Worm (Caenorhabditis elegans) whole organism, young adult: ENCODE results near the gene cutl-24.

ENCODE experiments used
- B0019.2 ChIP-seq: fragments of 200-800 bp; sonication (Bioruptor generic); conservative IDR thresholded peaks from 2 replicates; pipeline ENCODE4 v1.3.6; 2022; ENCODE audit warnings: missing genetic modification reagents, missing genetic modification characterization, missing compliant biosample characterization
- B0035.1 ChIP-seq: sonication (generic microtip); optimal IDR thresholded peaks from 2 replicates; lab custom pipeline; 2016; ENCODE audit warnings: missing genetic modification characterization, mild to moderate bottlenecking, missing compliant biosample characterization, missing genotype, missing genetic modification reagents
- B0336.3 ChIP-seq: fragments of 200-800 bp; sonication (Bioruptor generic); IDR thresholded peaks from 2 replicates; pipeline ENCODE4 v1.3.6; 2022; ENCODE audit warnings: missing genetic modification characterization, missing compliant biosample characterization
- F23B12.7 ChIP-seq: sonication (generic microtip); optimal IDR thresholded peaks from 2 replicates; lab custom pipeline; 2017; ENCODE audit warnings: missing genetic modification characterization, mild to moderate bottlenecking, missing compliant biosample characterization, antibody characterized with exemption, moderate library complexity; ENCODE audit not compliant: insufficient read depth
- F33H1.4 ChIP-seq: fragments of 200-800 bp; sonication (Bioruptor generic); IDR thresholded peaks from 2 replicates; pipeline ENCODE4 v1.3.6; 2022; ENCODE audit warnings: missing genetic modification reagents, missing genetic modification characterization, missing compliant biosample characterization
- F52B5.7 ChIP-seq: sonication (generic microtip); optimal IDR thresholded peaks from 2 replicates; lab custom pipeline; 2016; ENCODE audit warnings: mild to moderate bottlenecking, missing genetic modification characterization, missing compliant biosample characterization
- F57C9.4 ChIP-seq: sonication (generic microtip); optimal IDR thresholded peaks from 2 replicates; lab custom pipeline; 2017; ENCODE audit warnings: mild to moderate bottlenecking, missing genetic modification characterization, missing compliant biosample characterization
- K12H6.12 ChIP-seq: fragments of 200-800 bp; sonication (Bioruptor generic); optimal IDR thresholded peaks from 2 replicates; lab custom pipeline; 2018; ENCODE audit warnings: mild to moderate bottlenecking, missing genetic modification characterization, missing compliant biosample characterization
- Y79H2A.3 ChIP-seq: fragments of 200-800 bp; sonication (Bioruptor generic); conservative IDR thresholded peaks from 2 replicates; pipeline ENCODE4 v1.3.6; 2022; ENCODE audit warnings: missing genetic modification reagents, missing genetic modification characterization, missing compliant biosample characterization
- aptf-2 ChIP-seq: fragments of 200-800 bp; sonication (Bioruptor generic); conservative IDR thresholded peaks from 2 replicates; pipeline ENCODE4 v1.3.6; 2022; ENCODE audit warnings: missing genetic modification reagents, missing genetic modification characterization, missing compliant biosample characterization
- atf-7 ChIP-seq: sonication (generic microtip); optimal IDR thresholded peaks from 2 replicates; lab custom pipeline; 2017; ENCODE audit warnings: mild to moderate bottlenecking, missing genetic modification characterization, missing compliant biosample characterization
- cebp-1 ChIP-seq, 2 experiments: fragments of 200-800 bp in 1 of 2; sonication (Bioruptor generic) in 1 of 2; sonication (generic microtip) in 1 of 2; IDR thresholded peaks in 1 of 2; optimal IDR thresholded peaks in 1 of 2; 2 replicates each; pipeline versions ENCODE4 v1.3.6 to Lab custom; 2017 to 2022; ENCODE audit warnings: missing compliant biosample characterization in 2 of 2, missing genetic modification characterization in 2 of 2, mild to moderate bottlenecking in 1 of 2, missing genetic modification reagents in 1 of 2, moderate library complexity in 1 of 2
- egrh-3 ChIP-seq: fragments of 200-800 bp; sonication (Bioruptor generic); IDR thresholded peaks from 2 replicates; pipeline ENCODE4 v1.3.6; 2022; ENCODE audit warnings: missing genetic modification reagents, missing genetic modification characterization, missing compliant biosample characterization
- ets-4 ChIP-seq: fragments of 200-800 bp; sonication (Bioruptor generic); optimal IDR thresholded peaks from 2 replicates; lab custom pipeline; 2018; ENCODE audit warnings: mild to moderate bottlenecking, missing genetic modification characterization, missing compliant biosample characterization
- hlh-26 ChIP-seq: fragments of 200-800 bp; sonication (Bioruptor generic); conservative IDR thresholded peaks from 2 replicates; pipeline ENCODE4 v1.3.6; 2022; ENCODE audit warnings: missing genetic modification reagents, missing genetic modification characterization, missing compliant biosample characterization
- hmg-1.2 ChIP-seq: fragments of 200-800 bp; sonication (Bioruptor generic); IDR thresholded peaks from 2 replicates; pipeline ENCODE4 v1.3.6; 2022; ENCODE audit warnings: missing genetic modification reagents, missing genetic modification characterization, missing compliant biosample characterization
- hrde-1 ChIP-seq: sonication (generic microtip); optimal IDR thresholded peaks from 2 replicates; lab custom pipeline; 2016; ENCODE audit warnings: missing genetic modification characterization, mild to moderate bottlenecking, missing compliant biosample characterization, moderate library complexity, missing genotype, missing genetic modification reagents, borderline replicate concordance
- hsf-1 ChIP-seq: fragments of 200-800 bp; sonication (Bioruptor generic); IDR thresholded peaks from 2 replicates; pipeline ENCODE4 v1.3.6; 2022; ENCODE audit warnings: missing genetic modification reagents, missing genetic modification characterization, missing compliant biosample characterization
- let-607 ChIP-seq, 2 experiments: fragments of 200-800 bp in 1 of 2; sonication (Bioruptor generic) in 1 of 2; sonication (generic microtip) in 1 of 2; optimal IDR thresholded peaks; 2 replicates each; lab custom pipeline; 2016 to 2018; ENCODE audit warnings: mild to moderate bottlenecking in 2 of 2, missing compliant biosample characterization in 2 of 2, missing genetic modification characterization in 2 of 2, moderate library complexity in 2 of 2, missing genotype in 1 of 2
- lin-54 ChIP-seq: fragments of 200-800 bp; sonication (Bioruptor generic); optimal IDR thresholded peaks from 2 replicates; lab custom pipeline; 2018; ENCODE audit warnings: mild to moderate bottlenecking, missing genetic modification characterization, missing compliant biosample characterization
- madf-8 ChIP-seq: fragments of 200-800 bp; sonication (Bioruptor generic); conservative IDR thresholded peaks from 2 replicates; pipeline ENCODE4 v1.3.6; 2022; ENCODE audit warnings: missing genetic modification reagents, missing genetic modification characterization, missing compliant biosample characterization
- mel-28 ChIP-seq: sonication (generic microtip); optimal IDR thresholded peaks from 2 replicates; lab custom pipeline; 2016; ENCODE audit warnings: borderline replicate concordance, mild to moderate bottlenecking, missing genetic modification characterization, missing compliant biosample characterization
- mxl-1 ChIP-seq: sonication (generic microtip); optimal IDR thresholded peaks from 2 replicates; lab custom pipeline; 2016; ENCODE audit warnings: missing genetic modification characterization, missing compliant biosample characterization
- nfya-1 ChIP-seq: sonication (generic microtip); optimal IDR thresholded peaks from 2 replicates; lab custom pipeline; 2017; ENCODE audit warnings: antibody characterized with exemption, missing compliant biosample characterization, missing genetic modification characterization, borderline replicate concordance; ENCODE audit not compliant: insufficient read depth
- nhr-27 ChIP-seq: fragments of 200-800 bp; sonication (Bioruptor generic); optimal IDR thresholded peaks from 2 replicates; lab custom pipeline; 2018; ENCODE audit warnings: mild to moderate bottlenecking, missing genetic modification characterization, moderate library complexity, missing compliant biosample characterization
- nhr-90 ChIP-seq: sonication (generic microtip); optimal IDR thresholded peaks from 2 replicates; lab custom pipeline; 2016; ENCODE audit warnings: missing genotype, mild to moderate bottlenecking, missing genetic modification characterization, missing compliant biosample characterization
- pha-4 ChIP-seq: fragments of 150-350 bp; sonication (generic microtip); optimal IDR thresholded peaks from 2 replicates; lab custom pipeline; 2014; ENCODE audit warnings: missing biosample characterization, missing genetic modification reagents, missing genetic modification characterization
- repo-1 ChIP-seq: sonication (generic microtip); optimal IDR thresholded peaks from 2 replicates; lab custom pipeline; 2017; ENCODE audit warnings: mild to moderate bottlenecking, missing genetic modification characterization, missing compliant biosample characterization
- rpc-1 ChIP-seq, 2 experiments: fragments of 150-350 bp in 1 of 2; sonication (generic microtip) in 1 of 2; optimal IDR thresholded peaks; 2 replicates each; lab custom pipeline; 2014 to 2018; ENCODE audit warnings: missing biosample characterization in 1 of 2, missing genetic modification characterization in 1 of 2, missing genetic modification reagents in 1 of 2, missing genotype in 1 of 2
- sea-2 ChIP-seq: fragments of 200-800 bp; sonication (Bioruptor generic); IDR thresholded peaks from 2 replicates; pipeline ENCODE4 v1.3.6; 2022; ENCODE audit warnings: missing genetic modification characterization, missing compliant biosample characterization
- snpc-3.4 ChIP-seq: sonication (generic microtip); optimal IDR thresholded peaks from 2 replicates; lab custom pipeline; 2017; ENCODE audit warnings: missing genetic modification characterization, mild to moderate bottlenecking, missing compliant biosample characterization, antibody characterized with exemption, moderate library complexity, missing genotype, missing genetic modification reagents
- tbx-9 ChIP-seq: sonication (generic microtip); optimal IDR thresholded peaks from 2 replicates; lab custom pipeline; 2016; ENCODE audit warnings: borderline replicate concordance, missing genetic modification characterization, inconsistent platforms, missing compliant biosample characterization
- tlf-1 ChIP-seq: fragments of 200-800 bp; sonication (Bioruptor generic); optimal IDR thresholded peaks from 2 replicates; lab custom pipeline; 2018; ENCODE audit warnings: mild to moderate bottlenecking, missing genetic modification characterization, missing compliant biosample characterization
- zfh-2 ChIP-seq: fragments of 200-800 bp; sonication (Bioruptor generic); conservative IDR thresholded peaks from 2 replicates; pipeline ENCODE4 v1.3.6; 2022; ENCODE audit warnings: missing genetic modification reagents, missing genetic modification characterization, missing compliant biosample characterization

Gene cutl-24

DNA sequence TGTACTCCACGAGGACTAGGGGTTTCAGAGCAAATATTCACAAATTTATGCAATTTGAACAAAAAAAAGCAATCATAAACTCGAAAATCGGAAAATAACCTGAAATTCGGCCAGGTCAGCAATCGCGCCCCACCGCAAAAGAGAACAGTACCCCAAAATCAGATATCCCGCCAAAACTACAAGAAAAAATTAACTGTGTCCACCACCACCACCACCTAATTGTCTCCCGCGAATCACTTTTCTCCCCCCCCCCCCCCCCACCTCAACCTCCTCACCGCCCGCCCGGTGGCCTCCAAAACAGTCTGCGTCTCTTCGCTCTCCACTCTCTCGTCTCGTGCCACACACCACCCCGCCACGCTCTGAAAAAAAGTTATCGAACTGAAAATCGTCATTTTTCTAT lies 36.4 kb upstream of the cutl-24 start (continued):
- TF ChIP-seq ets-4, result no peak
- no peak for TF ChIP-seq repo-1 (tag; lab: Kevin White, UChicago)
- TF ChIP-seq F33H1.4 (GFP tag; lab: Robert Waterston, UW), result no peak
- TF ChIP-seq, all 124 proteins: peak for 15

- TF ChIP-seq sea-2 (GFP tag; lab: Robert Waterston, UW) (no peak), cebp-1 (GFP tag; IDR thresholded peaks at IDR 0.05; lab: Robert Waterston, UW) (0 out of 2 replicates have a peak, but pooled peaks have one; percentile 16), cebp-1 (tag; optimal IDR thresholded peaks at IDR 0.05; lab: Kevin White, UChicago) (no peak)
Measured at ce11 chrIV:130150-130549, 34.7 kb upstream of the cutl-24 start.

DNA sequence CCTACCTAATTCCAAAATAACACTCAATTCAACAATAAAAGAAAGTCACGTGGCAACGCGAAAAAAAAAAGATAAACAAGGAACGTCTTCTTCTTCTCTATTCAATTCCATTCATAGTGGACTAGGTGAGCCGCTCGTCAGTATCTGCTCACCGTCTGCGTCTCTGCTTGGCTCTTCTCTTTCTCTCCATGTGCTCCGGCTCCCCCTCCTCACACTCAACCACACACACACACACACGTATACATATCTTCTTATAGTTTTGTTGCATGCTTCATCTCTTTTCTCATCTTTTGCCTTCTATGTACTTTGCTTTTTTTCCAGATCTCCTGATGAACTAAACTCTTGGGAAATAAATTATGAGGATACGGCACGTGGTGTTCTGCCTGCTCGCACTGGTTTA lies 32.8 kb upstream of the cutl-24 start, which contains the start of gene daf-1:
Gene daf-1 (plus strand): TSS at position 322 of the 400 bp plus-strand sequence.
- TF ChIP-seq F52B5.7 (tag; lab: Kevin White, UChicago) (no peak), madf-8 (GFP tag; lab: Robert Waterston, UW) (no peak), pha-4 (tag; lab: Kevin White, UChicago) (no peak), repo-1 (tag; lab: Kevin White, UChicago) (no peak), Y79H2A.3 (GFP tag; lab: Robert Waterston, UW) (no peak), zfh-2 (0 out of 2 replicates have a peak, but pooled peaks have one; percentile 25), mel-28 (no peak), B0035.1 (no peak), K12H6.12 (tag; lab: Kevin White, UChicago) (peak; percentile 23), F57C9.4 (tag; lab: Kevin White, UChicago) (no peak), hmg-1.2 (GFP tag; lab: Robert Waterston, UW) (peak; percentile 58; the same call in 1 of the 2 replicates), nhr-27 (tag; lab: Kevin White, UChicago) (no peak), egrh-3 (GFP tag; lab: Robert Waterston, UW) (no peak; the same call in 1 of the 2 replicates), atf-7 (tag; lab: Kevin White, UChicago) (no peak)

DNA sequence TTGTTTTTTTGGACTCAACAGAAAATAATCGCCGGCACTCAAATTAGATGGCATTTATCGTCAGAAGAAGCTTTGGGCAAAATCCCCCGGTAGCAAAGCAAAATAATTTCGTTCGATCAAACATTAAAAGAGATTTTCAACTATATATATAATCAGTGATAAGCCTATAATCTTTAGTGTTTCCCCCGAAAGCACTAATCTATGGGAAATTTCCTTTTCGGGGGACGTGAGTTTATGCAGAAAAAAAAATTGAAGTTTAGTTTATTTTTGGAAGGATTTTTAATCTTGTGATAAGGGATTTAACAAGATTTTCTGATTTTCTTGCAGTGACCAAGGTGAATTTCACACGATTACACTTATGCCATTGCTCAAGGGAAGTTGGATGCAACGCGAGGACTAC lies 30.9 kb upstream of the cutl-24 start:
- TF ChIP-seq mxl-1 (no peak), tlf-1 (GFP tag; lab: Kevin White, UChicago) (no peak), aptf-2 (GFP tag; lab: Robert Waterston, UW) (no peak), madf-8 (GFP tag; lab: Robert Waterston, UW) (no peak), lin-54 (GFP tag; lab: Kevin White, UChicago) (no peak), hsf-1 (GFP tag; lab: Robert Waterston, UW) (no peak), mel-28 (no peak), snpc-3.4 (tag; lab: Kevin White, UChicago) (no peak), nfya-1 (tag; lab: Kevin White, UChicago) (no peak), let-607 (tag; optimal IDR thresholded peaks at IDR 0.05; lab: Kevin White, UChicago) (no peak), B0019.2 (GFP tag; lab: Robert Waterston, UW) (no peak), hrde-1 (tag; lab: Kevin White, UChicago) (no peak), nhr-90 (tag; lab: Kevin White, UChicago) (no peak), B0336.3 (GFP tag; lab: Robert Waterston, UW) (no peak), tbx-9 (tag; lab: Kevin White, UChicago) (no peak), Y79H2A.3 (GFP tag; lab: Robert Waterston, UW) (no peak), nhr-27 (tag; lab: Kevin White, UChicago) (no peak), hlh-26 (GFP tag; lab: Robert Waterston, UW) (no peak), F23B12.7 (tag; lab: Kevin White, UChicago) (no peak), rpc-1 (optimal IDR thresholded peaks at IDR 0.05; lab: Kevin White, UChicago) (no peak), rpc-1 (tag; optimal IDR thresholded peaks at IDR 0.05; lab: Kevin White, UChicago) (no peak)
- TF ChIP-seq, all 124 proteins: peak for 0
